Worm (Caenorhabditis elegans) whole organism, late embryonic: Measurements from ENCODE around the gene C07H4.1.
A peak's percentile ranks its signal among the peaks of the same experiment; 100 is the strongest.

ENCODE experiments used
- C08G9.2 ChIP-seq: sonication (generic microtip); optimal IDR thresholded peaks from 2 replicates; lab custom pipeline; 2016; ENCODE audit warnings: mild to moderate bottlenecking, missing genetic modification characterization, moderate library complexity, missing compliant biosample characterization
- F13H6.1 ChIP-seq: sonication (generic microtip); optimal IDR thresholded peaks from 2 replicates; lab custom pipeline; 2016; ENCODE audit warnings: missing genetic modification characterization, missing compliant biosample characterization
- K02D7.2 ChIP-seq: sonication (generic microtip); optimal IDR thresholded peaks from 2 replicates; lab custom pipeline; 2017; ENCODE audit warnings: mild to moderate bottlenecking, missing genetic modification characterization, missing compliant biosample characterization
- T23F11.4 ChIP-seq: fragments of 200-800 bp; sonication (Bioruptor generic); optimal IDR thresholded peaks from 2 replicates; lab custom pipeline; 2018; ENCODE audit warnings: mild to moderate bottlenecking, missing genetic modification characterization, missing compliant biosample characterization
- Y22D7AL.16 ChIP-seq: sonication (generic microtip); optimal IDR thresholded peaks from 2 replicates; lab custom pipeline; 2016; ENCODE audit warnings: missing genetic modification characterization, missing compliant biosample characterization
- ceh-14 ChIP-seq: sonication (generic microtip); optimal IDR thresholded peaks from 2 replicates; lab custom pipeline; 2016; ENCODE audit warnings: missing genotype, missing genetic modification characterization, missing compliant biosample characterization
- ceh-18 ChIP-seq: sonication (generic microtip); optimal IDR thresholded peaks from 2 replicates; lab custom pipeline; 2016; ENCODE audit warnings: missing genetic modification characterization, missing compliant biosample characterization
- ceh-19 ChIP-seq: fragments of 200-800 bp; sonication (Bioruptor generic); optimal IDR thresholded peaks from 2 replicates; lab custom pipeline; 2018; ENCODE audit warnings: mild to moderate bottlenecking, missing genetic modification characterization, missing compliant biosample characterization
- ceh-2 ChIP-seq: sonication (generic microtip); optimal IDR thresholded peaks from 2 replicates; lab custom pipeline; 2016; ENCODE audit warnings: missing genotype, missing genetic modification characterization, missing compliant biosample characterization
- ceh-22 ChIP-seq: sonication (generic microtip); optimal IDR thresholded peaks from 2 replicates; lab custom pipeline; 2017; ENCODE audit warnings: missing biosample characterization, missing genetic modification characterization
- ceh-30 ChIP-seq: fragments of 150-350 bp; optimal IDR thresholded peaks from 2 replicates; lab custom pipeline; 2014; ENCODE audit warnings: missing biosample characterization, missing genetic modification characterization
- ceh-31 ChIP-seq: sonication (generic microtip); optimal IDR thresholded peaks from 2 replicates; lab custom pipeline; 2016; ENCODE audit warnings: missing genetic modification characterization, missing compliant biosample characterization
- ceh-45 ChIP-seq: fragments of 200-800 bp; sonication (Bioruptor generic); IDR thresholded peaks from 2 replicates; pipeline ENCODE4 v1.3.6; 2022; ENCODE audit warnings: missing genetic modification reagents, missing genetic modification characterization, missing compliant biosample characterization
- ceh-6 ChIP-seq: fragments of 200-800 bp; sonication (Bioruptor generic); optimal IDR thresholded peaks from 2 replicates; lab custom pipeline; 2018; ENCODE audit warnings: mild to moderate bottlenecking, missing genetic modification characterization, missing compliant biosample characterization
- ceh-9 ChIP-seq: sonication (generic microtip); optimal IDR thresholded peaks from 2 replicates; lab custom pipeline; 2016; ENCODE audit warnings: mild to moderate bottlenecking, missing genetic modification characterization, inconsistent platforms, missing compliant biosample characterization
- dve-1 ChIP-seq: sonication (generic microtip); optimal IDR thresholded peaks from 2 replicates; lab custom pipeline; 2017; ENCODE audit warnings: antibody characterized with exemption, mild to moderate bottlenecking, missing genetic modification characterization, missing compliant biosample characterization
- elt-2 ChIP-seq: sonication (generic microtip); optimal IDR thresholded peaks from 2 replicates; lab custom pipeline; 2016; ENCODE audit warnings: missing genetic modification reagents, missing genetic modification characterization, missing compliant biosample characterization
- elt-4 ChIP-seq: sonication (generic microtip); optimal IDR thresholded peaks from 2 replicates; lab custom pipeline; 2016; ENCODE audit warnings: missing genetic modification characterization, missing compliant biosample characterization
- fax-1 ChIP-seq: sonication (generic microtip); optimal IDR thresholded peaks from 2 replicates; lab custom pipeline; 2016; ENCODE audit warnings: missing genotype, missing genetic modification characterization, missing compliant biosample characterization
- gmeb-2 ChIP-seq: sonication (generic microtip); optimal IDR thresholded peaks from 2 replicates; lab custom pipeline; 2016; ENCODE audit warnings: missing genetic modification characterization, inconsistent platforms, missing compliant biosample characterization
- hlh-13 ChIP-seq: fragments of 200-800 bp; sonication (Bioruptor generic); optimal IDR thresholded peaks from 2 replicates; lab custom pipeline; 2018; ENCODE audit warnings: mild to moderate bottlenecking, missing genetic modification characterization, missing compliant biosample characterization
- hlh-15 ChIP-seq: sonication (generic microtip); optimal IDR thresholded peaks from 2 replicates; lab custom pipeline; 2016; ENCODE audit warnings: missing genetic modification characterization, missing compliant biosample characterization
- hlh-6 ChIP-seq: sonication (generic microtip); optimal IDR thresholded peaks from 2 replicates; lab custom pipeline; 2016; ENCODE audit warnings: missing genotype, missing genetic modification characterization, missing compliant biosample characterization
- madf-2 ChIP-seq: sonication (generic microtip); optimal IDR thresholded peaks from 2 replicates; lab custom pipeline; 2017; ENCODE audit warnings: missing genetic modification characterization, missing compliant biosample characterization
- mec-3 ChIP-seq: sonication (generic microtip); optimal IDR thresholded peaks from 2 replicates; lab custom pipeline; 2016; ENCODE audit warnings: borderline replicate concordance, missing genetic modification characterization, missing compliant biosample characterization
- nfya-1 ChIP-seq: sonication (generic microtip); optimal IDR thresholded peaks from 2 replicates; lab custom pipeline; 2017; ENCODE audit warnings: missing genetic modification characterization, mild to moderate bottlenecking, missing compliant biosample characterization, antibody characterized with exemption, moderate library complexity
- nhr-232 ChIP-seq: sonication (generic microtip); optimal IDR thresholded peaks from 2 replicates; lab custom pipeline; 2016; ENCODE audit warnings: missing genetic modification characterization, missing compliant biosample characterization
- pag-3 ChIP-seq: sonication (generic microtip); optimal IDR thresholded peaks from 2 replicates; lab custom pipeline; 2016; ENCODE audit warnings: missing compliant biosample characterization, missing genetic modification characterization, borderline replicate concordance
- pat-9 ChIP-seq: fragments of 200-800 bp; sonication (Bioruptor generic); optimal IDR thresholded peaks from 2 replicates; lab custom pipeline; 2018; ENCODE audit warnings: mild to moderate bottlenecking, missing genetic modification characterization, moderate library complexity, missing compliant biosample characterization
- pax-1 ChIP-seq: fragments of 150-350 bp; optimal IDR thresholded peaks from 2 replicates; lab custom pipeline; 2014; ENCODE audit warnings: missing biosample characterization, missing genetic modification characterization
- pros-1 ChIP-seq: fragments of 150-350 bp; optimal IDR thresholded peaks from 2 replicates; lab custom pipeline; 2014; ENCODE audit warnings: missing biosample characterization, missing genetic modification reagents, missing genetic modification characterization
- ref-2 ChIP-seq: sonication (generic microtip); optimal IDR thresholded peaks from 2 replicates; lab custom pipeline; 2016; ENCODE audit warnings: missing genetic modification characterization, missing compliant biosample characterization
- rnt-1 ChIP-seq: sonication (generic microtip); optimal IDR thresholded peaks from 2 replicates; lab custom pipeline; 2016; ENCODE audit warnings: missing genetic modification characterization, missing compliant biosample characterization
- sdc-2 ChIP-seq: sonication (generic microtip); optimal IDR thresholded peaks from 2 replicates; lab custom pipeline; 2016; ENCODE audit warnings: missing genotype, missing genetic modification characterization, missing compliant biosample characterization
- sox-2 ChIP-seq: fragments of 200-800 bp; sonication (Bioruptor generic); IDR thresholded peaks from 2 replicates; pipeline ENCODE4 v1.3.6; 2022; ENCODE audit warnings: missing genetic modification reagents, missing genetic modification characterization, missing compliant biosample characterization
- sox-4 ChIP-seq: sonication (generic microtip); optimal IDR thresholded peaks from 2 replicates; lab custom pipeline; 2017; ENCODE audit warnings: mild to moderate bottlenecking, missing genetic modification characterization, inconsistent platforms, missing compliant biosample characterization
- tbx-2 ChIP-seq: sonication (generic microtip); optimal IDR thresholded peaks from 2 replicates; lab custom pipeline; 2016; ENCODE audit warnings: missing genetic modification characterization, missing compliant biosample characterization
- tbx-7 ChIP-seq: sonication (generic microtip); optimal IDR thresholded peaks from 2 replicates; lab custom pipeline; 2016; ENCODE audit warnings: missing genotype, missing genetic modification characterization, missing compliant biosample characterization
- ttx-3 ChIP-seq: sonication (generic microtip); optimal IDR thresholded peaks from 2 replicates; lab custom pipeline; 2016; ENCODE audit warnings: missing genetic modification reagents, missing genetic modification characterization, missing compliant biosample characterization
- unc-3 ChIP-seq, 2 experiments: fragments of 200-800 bp in 1 of 2; sonication (Bioruptor generic) in 1 of 2; sonication (generic microtip) in 1 of 2; conservative IDR thresholded peaks in 1 of 2; optimal IDR thresholded peaks in 1 of 2; 2 replicates each; pipeline versions ENCODE4 v1.3.6 to Lab custom; 2016 to 2022; ENCODE audit warnings: missing compliant biosample characterization in 2 of 2, missing genetic modification characterization in 2 of 2, missing genetic modification reagents in 1 of 2
- unc-42 ChIP-seq: sonication (generic microtip); optimal IDR thresholded peaks from 2 replicates; lab custom pipeline; 2016; ENCODE audit warnings: missing genotype, missing genetic modification characterization, missing compliant biosample characterization
- unc-55 ChIP-seq: sonication (generic microtip); optimal IDR thresholded peaks from 2 replicates; lab custom pipeline; 2017; ENCODE audit warnings: missing biosample characterization, missing genetic modification reagents, missing genetic modification characterization
- unc-86 ChIP-seq: sonication (generic microtip); optimal IDR thresholded peaks from 2 replicates; lab custom pipeline; 2016; ENCODE audit warnings: missing genetic modification characterization, missing compliant biosample characterization
- zip-5 ChIP-seq: sonication (generic microtip); optimal IDR thresholded peaks from 2 replicates; lab custom pipeline; 2016; ENCODE audit warnings: missing genetic modification characterization, missing compliant biosample characterization
- ztf-16 ChIP-seq: sonication (generic microtip); optimal IDR thresholded peaks from 2 replicates; lab custom pipeline; 2017; ENCODE audit warnings: missing genetic modification characterization, missing compliant biosample characterization

Gene C07H4.1

DNA sequence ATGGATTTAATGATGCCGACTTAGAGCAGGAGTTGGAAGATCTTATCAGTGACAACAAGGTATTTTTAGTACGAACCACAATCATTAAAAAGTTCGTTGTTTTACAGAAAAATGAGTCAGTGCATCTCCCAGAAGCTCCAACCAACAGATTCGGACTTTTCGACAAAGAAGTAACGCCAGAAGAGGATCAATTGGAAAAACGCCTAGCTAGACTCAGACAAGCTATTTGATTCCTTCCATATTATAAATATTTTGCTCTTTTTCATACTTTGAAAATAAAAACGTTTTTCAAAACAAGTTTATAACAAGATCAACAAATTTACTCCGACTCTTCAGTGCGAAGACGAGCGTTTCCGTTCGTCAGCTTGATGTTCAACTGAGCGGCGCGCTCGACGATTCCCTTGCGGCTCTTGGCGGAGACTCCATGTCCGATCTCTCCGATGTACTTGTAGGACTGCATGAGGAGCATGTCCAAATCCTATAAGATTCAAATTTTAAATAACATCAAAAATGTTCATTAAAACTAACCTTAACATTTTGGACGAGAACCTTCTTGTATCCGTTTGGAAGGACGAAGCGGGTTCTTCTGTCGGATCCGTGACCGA, 37.2 kb downstream of the C07H4.1 start:
- TF ChIP-seq ceh-30 (tag; lab: Kevin White, UChicago) (no peak), hlh-13 (no peak), hlh-15 (tag; lab: Kevin White, UChicago) (no peak)

- TF ChIP-seq rnt-1 (tag; lab: Kevin White, UChicago) (peak; percentile 64), ceh-2 (tag; lab: Kevin White, UChicago) (peak; percentile 0), ceh-18 (tag; lab: Kevin White, UChicago) (peak; percentile 55), tbx-7 (tag; lab: Kevin White, UChicago) (no peak), ref-2 (tag; lab: Kevin White, UChicago) (peak; percentile 68), F13H6.1 (peak; percentile 2), ttx-3 (tag; lab: Kevin White, UChicago) (no peak), nhr-232 (tag; lab: Kevin White, UChicago) (no peak), madf-2 (tag; lab: Kevin White, UChicago) (peak; percentile 52), ceh-30 (tag; lab: Kevin White, UChicago) (peak; percentile 89), ceh-14 (tag; lab: Kevin White, UChicago) (peak; percentile 54), dve-1 (tag; lab: Kevin White, UChicago) (peak; percentile 22), unc-55 (peak; percentile 87), K02D7.2 (tag; lab: Kevin White, UChicago) (no peak), unc-3 (GFP tag; conservative IDR thresholded peaks at IDR 0.05; lab: Robert Waterston, UW) (no peak), unc-3 (tag; optimal IDR thresholded peaks at IDR 0.05; lab: Kevin White, UChicago) (peak; percentile 9), ceh-19 (peak; percentile 9), unc-42 (tag; lab: Kevin White, UChicago) (peak; percentile 93), pax-1 (tag; lab: Kevin White, UChicago) (peak; percentile 53), pros-1 (tag; lab: Kevin White, UChicago) (no peak), pat-9 (peak; percentile 48), ceh-31 (tag; lab: Kevin White, UChicago) (peak; percentile 60), mec-3 (no peak), pag-3 (tag; lab: Kevin White, UChicago) (no peak), C08G9.2 (peak; percentile 34), tbx-2 (tag; lab: Kevin White, UChicago) (peak; percentile 8), ztf-16 (tag; lab: Kevin White, UChicago) (peak; percentile 59), Y22D7AL.16 (tag; lab: Kevin White, UChicago) (no peak), unc-86 (peak; percentile 42), ceh-9 (tag; lab: Kevin White, UChicago) (no peak), nfya-1 (tag; lab: Kevin White, UChicago) (peak; percentile 70), hlh-6 (no peak), elt-2 (no peak), ceh-45 (GFP tag; lab: Robert Waterston, UW) (peak; percentile 49; the same call in 1 of the 2 replicates)
These were observed 38.9 kb downstream of the C07H4.1 start, which contains the start of gene chmp-7 for ce11 chrII:9054604-9055003. chmp-7 (plus strand) TSS chrII:9054972.

ce11 chrII:9053564-9053963, 39.9 kb downstream of the C07H4.1 start, which contains the start of gene T24B8.7:
T24B8.7 (minus strand) TSS chrII:9053664.
- TF ChIP-seq pag-3 (tag; lab: Kevin White, UChicago) = no peak
- TF ChIP-seq sdc-2 (tag; lab: Kevin White, UChicago) = no peak
- TF ChIP-seq unc-55 = no peak

ce11 chrII:9042059-9042458, 51.4 kb downstream of the C07H4.1 start:
- TF ChIP-seq T23F11.4 (GFP tag; lab: Kevin White, UChicago) (no peak), sox-2 (GFP tag; lab: Robert Waterston, UW) (no peak), fax-1 (tag; lab: Kevin White, UChicago) (no peak), unc-42 (tag; lab: Kevin White, UChicago) (no peak), unc-55 (no peak), pat-9 (no peak), sox-4 (tag; lab: Kevin White, UChicago) (no peak), pros-1 (tag; lab: Kevin White, UChicago) (no peak), ceh-22 (tag; lab: Kevin White, UChicago) (no peak), rnt-1 (tag; lab: Kevin White, UChicago) (no peak), ceh-30 (tag; lab: Kevin White, UChicago) (no peak), zip-5 (tag; lab: Kevin White, UChicago) (no peak), gmeb-2 (tag; lab: Kevin White, UChicago) (no peak), nhr-232 (tag; lab: Kevin White, UChicago) (no peak), ref-2 (tag; lab: Kevin White, UChicago) (no peak), elt-4 (no peak), ceh-6 (no peak), hlh-13 (no peak), ceh-45 (GFP tag; lab: Robert Waterston, UW) (no peak)
